Worm (Caenorhabditis elegans) whole organism, L2 larva: ENCODE data around the gene F10G7.5.

Experiments
- C34F6.9 ChIP-seq: fragments of 150-350 bp; optimal IDR thresholded peaks from 2 replicates; lab custom pipeline; 2014; ENCODE audit warnings: missing biosample characterization, missing genetic modification characterization
- F13H6.1 ChIP-seq: sonication (generic microtip); optimal IDR thresholded peaks from 2 replicates; lab custom pipeline; 2016; ENCODE audit warnings: missing genetic modification characterization, missing compliant biosample characterization
- ZK546.5 ChIP-seq: sonication (generic microtip); optimal IDR thresholded peaks from 2 replicates; lab custom pipeline; 2017; ENCODE audit warnings: missing biosample characterization, missing genetic modification characterization
- alr-1 ChIP-seq: fragments of 150-350 bp; optimal IDR thresholded peaks from 2 replicates; lab custom pipeline; 2014; ENCODE audit warnings: missing biosample characterization, missing genetic modification characterization
- ama-1 ChIP-seq: fragments of 150-350 bp; optimal IDR thresholded peaks from 2 replicates; lab custom pipeline; 2018; ENCODE audit warnings: inconsistent platforms
- blmp-1 ChIP-seq: sonication (generic microtip); optimal IDR thresholded peaks from 2 replicates; lab custom pipeline; 2017; ENCODE audit warnings: missing genetic modification characterization, mild to moderate bottlenecking, missing compliant biosample characterization, antibody characterized with exemption, moderate library complexity; ENCODE audit not compliant: insufficient read depth
- ceh-16 ChIP-seq: fragments of 150-350 bp; optimal IDR thresholded peaks from 2 replicates; lab custom pipeline; 2014; ENCODE audit warnings: missing biosample characterization, missing genetic modification characterization
- ceh-82 ChIP-seq: fragments of 150-350 bp; optimal IDR thresholded peaks from 2 replicates; lab custom pipeline; 2014; ENCODE audit warnings: missing biosample characterization, missing genetic modification characterization
- crh-2 ChIP-seq: sonication (generic microtip); optimal IDR thresholded peaks from 2 replicates; lab custom pipeline; 2017; ENCODE audit warnings: missing biosample characterization, missing genetic modification characterization
- dmd-4 ChIP-seq: sonication (generic microtip); optimal IDR thresholded peaks from 2 replicates; lab custom pipeline; 2017; ENCODE audit warnings: missing biosample characterization, missing genetic modification characterization
- egl-27 ChIP-seq: sonication (generic microtip); optimal IDR thresholded peaks from 3 replicates; lab custom pipeline; 2017; ENCODE audit warnings: missing biosample characterization, missing genetic modification reagents, missing genetic modification characterization
- elt-1 ChIP-seq: fragments of 150-350 bp; optimal IDR thresholded peaks from 2 replicates; lab custom pipeline; 2014; ENCODE audit warnings: missing biosample characterization, missing genetic modification characterization
- elt-3 ChIP-seq: sonication (generic microtip); optimal IDR thresholded peaks from 2 replicates; lab custom pipeline; 2017; ENCODE audit warnings: missing biosample characterization, missing genetic modification characterization
- fos-1 ChIP-seq: fragments of 150-350 bp; optimal IDR thresholded peaks from 2 replicates; lab custom pipeline; 2014; ENCODE audit warnings: missing biosample characterization, missing genetic modification characterization
- gmeb-1 ChIP-seq: fragments of 150-350 bp; optimal IDR thresholded peaks from 2 replicates; lab custom pipeline; 2014; ENCODE audit warnings: missing biosample characterization, missing genetic modification characterization
- lin-11 ChIP-seq: fragments of 150-350 bp; sonication (generic microtip); optimal IDR thresholded peaks from 2 replicates; lab custom pipeline; 2014; ENCODE audit warnings: missing biosample characterization, missing genetic modification characterization, inconsistent platforms, mixed read lengths
- lin-13 ChIP-seq: fragments of 150-350 bp; optimal IDR thresholded peaks from 2 replicates; lab custom pipeline; 2014; ENCODE audit warnings: missing biosample characterization, missing genetic modification reagents, missing genetic modification characterization
- lin-39 ChIP-seq: fragments of 150-350 bp; optimal IDR thresholded peaks from 2 replicates; lab custom pipeline; 2014; ENCODE audit warnings: missing biosample characterization, missing genetic modification reagents, missing genetic modification characterization
- lsy-2 ChIP-seq, 2 experiments: fragments of 150-350 bp in 1 of 2; sonication (generic microtip) in 1 of 2; optimal IDR thresholded peaks; 2 replicates each; lab custom pipeline; 2014 to 2017; ENCODE audit warnings: missing biosample characterization in 2 of 2, missing genetic modification characterization in 2 of 2
- mab-5 ChIP-seq: fragments of 150-350 bp; optimal IDR thresholded peaks from 2 replicates; lab custom pipeline; 2014; ENCODE audit warnings: missing biosample characterization, missing genetic modification characterization
- mbf-1 ChIP-seq: sonication (generic microtip); optimal IDR thresholded peaks from 2 replicates; lab custom pipeline; 2017; ENCODE audit warnings: missing biosample characterization, missing genetic modification characterization
- mdl-1 ChIP-seq, 2 experiments: fragments of 150-350 bp in 1 of 2; sonication (generic microtip) in 1 of 2; optimal IDR thresholded peaks; 2 replicates each; lab custom pipeline; 2017; ENCODE audit warnings: missing biosample characterization in 2 of 2, missing genetic modification characterization in 2 of 2
- nhr-10 ChIP-seq: sonication (generic microtip); optimal IDR thresholded peaks from 2 replicates; lab custom pipeline; 2017; ENCODE audit warnings: missing biosample characterization, missing genetic modification characterization
- nhr-12 ChIP-seq: fragments of 150-350 bp; optimal IDR thresholded peaks from 2 replicates; lab custom pipeline; 2014; ENCODE audit warnings: missing biosample characterization, missing genetic modification characterization
- nhr-129 ChIP-seq: fragments of 150-350 bp; optimal IDR thresholded peaks from 2 replicates; lab custom pipeline; 2014; ENCODE audit warnings: missing biosample characterization, missing genetic modification characterization
- nhr-21 ChIP-seq: fragments of 150-350 bp; optimal IDR thresholded peaks from 2 replicates; lab custom pipeline; 2014; ENCODE audit warnings: missing biosample characterization, missing genetic modification characterization
- nhr-23 ChIP-seq: fragments of 150-350 bp; optimal IDR thresholded peaks from 2 replicates; lab custom pipeline; 2014; ENCODE audit warnings: missing biosample characterization, missing genetic modification reagents, missing genetic modification characterization
- nhr-237 ChIP-seq: fragments of 150-350 bp; optimal IDR thresholded peaks from 2 replicates; lab custom pipeline; 2014; ENCODE audit warnings: missing biosample characterization, missing genetic modification characterization
- nhr-25 ChIP-seq: fragments of 150-350 bp; sonication (generic microtip); optimal IDR thresholded peaks from 3 replicates; lab custom pipeline; 2014; ENCODE audit warnings: missing biosample characterization, missing genetic modification characterization
- nhr-6 ChIP-seq: fragments of 150-350 bp; optimal IDR thresholded peaks from 2 replicates; lab custom pipeline; 2014; ENCODE audit warnings: missing biosample characterization, missing genetic modification characterization
- nhr-77 ChIP-seq: fragments of 150-350 bp; optimal IDR thresholded peaks from 2 replicates; lab custom pipeline; 2014; ENCODE audit warnings: missing biosample characterization, missing genetic modification characterization
- peb-1 ChIP-seq: fragments of 150-350 bp; optimal IDR thresholded peaks from 2 replicates; lab custom pipeline; 2014; ENCODE audit warnings: missing biosample characterization, missing genetic modification characterization
- sem-4 ChIP-seq: fragments of 150-350 bp; optimal IDR thresholded peaks from 2 replicates; lab custom pipeline; 2014; ENCODE audit warnings: missing biosample characterization, missing genetic modification reagents, missing genetic modification characterization
- skn-1 ChIP-seq: sonication (generic microtip); optimal IDR thresholded peaks from 2 replicates; lab custom pipeline; 2017; ENCODE audit warnings: missing biosample characterization, missing genetic modification characterization
- sma-3 ChIP-seq: sonication (generic microtip); optimal IDR thresholded peaks from 2 replicates; lab custom pipeline; 2016; ENCODE audit warnings: missing genetic modification reagents, missing genetic modification characterization, missing compliant biosample characterization
- sma-9 ChIP-seq, 2 experiments: fragments of 150-350 bp in 1 of 2; sonication (generic microtip) in 1 of 2; optimal IDR thresholded peaks; 2 replicates each; lab custom pipeline; 2014 to 2016; ENCODE audit warnings: missing genetic modification characterization in 2 of 2, mild to moderate bottlenecking in 1 of 2, missing biosample characterization in 1 of 2, missing compliant biosample characterization in 1 of 2, missing genetic modification reagents in 1 of 2, moderate library complexity in 1 of 2
- snpc-4 ChIP-seq: fragments of 150-350 bp; optimal IDR thresholded peaks from 2 replicates; lab custom pipeline; 2014; ENCODE audit warnings: missing biosample characterization, missing genetic modification characterization
- unc-39 ChIP-seq: fragments of 150-350 bp; optimal IDR thresholded peaks from 2 replicates; lab custom pipeline; 2014; ENCODE audit warnings: missing biosample characterization, missing genetic modification characterization
- unc-55 ChIP-seq: fragments of 150-350 bp; sonication (generic microtip); optimal IDR thresholded peaks from 3 replicates; lab custom pipeline; 2014; ENCODE audit warnings: missing biosample characterization, missing genetic modification reagents, missing genetic modification characterization
- unc-62 ChIP-seq: fragments of 150-350 bp; optimal IDR thresholded peaks from 2 replicates; lab custom pipeline; 2014; ENCODE audit warnings: missing biosample characterization, missing genetic modification reagents, missing genetic modification characterization
- ztf-1 ChIP-seq: fragments of 200-800 bp; sonication (Bioruptor generic); conservative IDR thresholded peaks from 2 replicates; pipeline ENCODE4 v1.3.6; 2022; ENCODE audit warnings: missing genetic modification characterization, missing compliant biosample characterization
- ztf-11 ChIP-seq: sonication (generic microtip); optimal IDR thresholded peaks from 2 replicates; lab custom pipeline; 2017; ENCODE audit warnings: missing biosample characterization, missing genetic modification characterization

F10G7.5 gene

DNA sequence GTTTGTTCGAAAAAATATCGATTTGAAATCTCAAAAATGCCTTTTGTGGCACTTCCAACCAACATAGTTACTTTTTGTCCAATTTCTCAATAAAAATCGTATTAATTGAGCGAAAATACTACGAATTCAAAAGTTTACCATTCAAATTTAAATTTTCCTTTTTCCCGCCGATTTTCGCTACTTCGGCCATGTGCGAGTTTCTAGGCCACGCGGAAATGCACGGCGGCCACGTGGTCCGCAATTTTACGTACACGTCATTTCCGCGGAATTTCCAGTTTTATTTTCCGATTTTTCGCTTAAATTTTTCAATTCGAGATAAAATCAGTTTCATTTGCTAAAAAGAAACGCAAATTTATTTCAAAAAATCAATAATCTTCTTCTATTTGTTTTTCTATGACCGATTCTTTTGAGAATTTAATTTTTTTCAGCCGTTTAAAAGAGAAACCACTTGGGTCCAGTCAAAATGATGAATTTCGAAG, 46.8 kb downstream of the F10G7.5 start, which contains the start of gene eas-1:
eas-1 (plus strand) TSS at position 429 of the 479 bp plus-strand sequence.
- TF ChIP-seq F13H6.1 (tag; lab: Kevin White, UChicago), result peak; percentile 65
- TF ChIP-seq C34F6.9 (tag; lab: Kevin White, UChicago), result peak; percentile 86
- TF ChIP-seq nhr-25 (tag; lab: Kevin White, UChicago), result peak; percentile 75
- peak; percentile 87 for TF ChIP-seq sma-9 (GFP tag; optimal IDR thresholded peaks at IDR 0.05; lab: Kevin White, UChicago)
- TF ChIP-seq sma-9 (tag; optimal IDR thresholded peaks at IDR 0.05; lab: Kevin White, UChicago), result no peak
- peak; percentile 39 for TF ChIP-seq sem-4 (tag; lab: Kevin White, UChicago)
- TF ChIP-seq nhr-237 (tag; lab: Kevin White, UChicago), result no peak
- TF ChIP-seq mbf-1 (tag; lab: Kevin White, UChicago), result no peak
- TF ChIP-seq nhr-21 (tag; lab: Kevin White, UChicago), result peak; percentile 60
- peak; percentile 73 to 88 for TF ChIP-seq mdl-1 (tag; optimal IDR thresholded peaks at IDR 0.05; lab: Kevin White, UChicago)
- TF ChIP-seq fos-1 (tag; lab: Kevin White, UChicago), result peak; percentile 40
- no peak for TF ChIP-seq unc-62 (GFP tag; lab: Kevin White, UChicago)
- TF ChIP-seq sma-3, result peak; percentile 75
- TF ChIP-seq snpc-4, result peak; percentile 28
- TF ChIP-seq unc-55 (GFP tag; lab: Kevin White, UChicago), result peak; percentile 84
- peak; percentile 28 for TF ChIP-seq nhr-129 (tag; lab: Kevin White, UChicago)
- TF ChIP-seq lin-13 (GFP tag; lab: Kevin White, UChicago), result peak; percentile 58
- peak; percentile 41 for TF ChIP-seq lin-11 (tag; lab: Kevin White, UChicago)
- peak; percentile 95 for TF ChIP-seq crh-2
- TF ChIP-seq lsy-2 (tag; optimal IDR thresholded peaks at IDR 0.05; lab: Kevin White, UChicago), result peak; percentile 74 to 90
- no peak for TF ChIP-seq ztf-11 (tag; lab: Kevin White, UChicago)
- peak; percentile 35 for TF ChIP-seq mab-5 (tag; lab: Kevin White, UChicago)
- no peak for TF ChIP-seq nhr-10 (tag; lab: Kevin White, UChicago)
- peak; percentile 95 for TF ChIP-seq gmeb-1 (tag; lab: Kevin White, UChicago)
- peak; percentile 14 for TF ChIP-seq blmp-1 (tag; lab: Kevin White, UChicago)
- TF ChIP-seq skn-1 (tag; lab: Kevin White, UChicago), result peak; percentile 32
- TF ChIP-seq ZK546.5 (tag; lab: Kevin White, UChicago), result peak; percentile 27
- no peak for TF ChIP-seq egl-27 (tag; lab: Kevin White, UChicago)

DNA sequence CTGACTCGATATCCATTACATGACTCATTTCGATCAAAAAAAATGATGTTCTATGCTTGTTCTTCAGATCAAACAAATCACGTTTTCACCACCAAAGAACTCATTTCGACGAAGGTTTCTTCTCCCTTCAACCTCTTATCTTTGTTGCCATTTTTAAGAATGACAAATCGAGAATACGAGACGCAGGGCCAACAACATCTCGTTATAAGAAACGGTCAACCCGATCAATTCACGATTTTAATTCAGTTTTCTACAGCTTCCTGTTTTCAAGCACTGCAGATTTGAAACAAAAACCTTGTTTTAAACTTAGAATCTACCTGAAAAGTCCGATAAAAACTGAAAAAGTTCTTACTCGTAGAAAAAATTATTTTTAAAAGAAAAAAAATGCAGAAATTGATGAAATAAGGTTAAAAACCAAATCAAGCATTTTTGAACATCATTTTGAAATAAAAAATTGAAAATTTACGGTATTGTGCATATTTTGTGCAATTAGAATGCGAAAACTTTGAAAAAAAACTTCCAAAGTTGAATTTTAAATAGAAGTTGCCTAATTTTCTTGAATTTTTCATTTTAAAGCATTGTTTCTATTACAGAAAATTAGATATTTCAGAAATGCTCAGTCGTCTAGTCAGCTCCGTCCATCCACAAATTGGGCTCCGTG, 48.4 kb downstream of the F10G7.5 start, which contains the start of gene acs-11:
acs-11 (plus strand) TSS at position 611 of the 661 bp plus-strand sequence.
- no peak for TF ChIP-seq sma-9 (GFP tag; optimal IDR thresholded peaks at IDR 0.05; lab: Kevin White, UChicago)
- no peak for TF ChIP-seq sma-9 (tag; optimal IDR thresholded peaks at IDR 0.05; lab: Kevin White, UChicago)
- peak; percentile 19 for TF ChIP-seq crh-2
- peak; percentile 28 for TF ChIP-seq nhr-21 (tag; lab: Kevin White, UChicago)
- TF ChIP-seq blmp-1 (tag; lab: Kevin White, UChicago), result no peak
- TF ChIP-seq fos-1 (tag; lab: Kevin White, UChicago), result peak; percentile 69
- TF ChIP-seq nhr-6 (tag; lab: Kevin White, UChicago), result peak; percentile 0
- TF ChIP-seq sma-3, result peak; percentile 11
- TF ChIP-seq gmeb-1 (tag; lab: Kevin White, UChicago), result peak; percentile 4

- no peak for TF ChIP-seq ceh-82 (tag; lab: Kevin White, UChicago)
- no peak for TF ChIP-seq ceh-16 (tag; lab: Kevin White, UChicago)
- no peak for TF ChIP-seq nhr-10 (tag; lab: Kevin White, UChicago)
- no peak for TF ChIP-seq ztf-11 (tag; lab: Kevin White, UChicago)
- no peak for TF ChIP-seq ZK546.5 (tag; lab: Kevin White, UChicago)
- TF ChIP-seq ztf-1, result no peak
- peak; percentile 44 for TF ChIP-seq crh-2
- TF ChIP-seq sma-9 (GFP tag; optimal IDR thresholded peaks at IDR 0.05; lab: Kevin White, UChicago), result peak; percentile 96
- TF ChIP-seq sma-9 (tag; optimal IDR thresholded peaks at IDR 0.05; lab: Kevin White, UChicago), result peak; percentile 3
- no peak for TF ChIP-seq nhr-12
- peak in 1 of 2 experiments; percentile 37 for TF ChIP-seq lsy-2 (tag; optimal IDR thresholded peaks at IDR 0.05; lab: Kevin White, UChicago)
- TF ChIP-seq ama-1 (lab: Kevin White, UChicago), result no peak
- no peak for TF ChIP-seq unc-55 (GFP tag; lab: Kevin White, UChicago)
- peak; percentile 88 for TF ChIP-seq blmp-1 (tag; lab: Kevin White, UChicago)
- peak; percentile 85 for TF ChIP-seq sma-3
- TF ChIP-seq mdl-1 (tag; optimal IDR thresholded peaks at IDR 0.05; lab: Kevin White, UChicago), result peak in 1 of 2 experiments; percentile 2
- TF ChIP-seq egl-27 (tag; lab: Kevin White, UChicago), result peak; percentile 78
- TF ChIP-seq nhr-77, result no peak
- no peak for TF ChIP-seq alr-1 (tag; lab: Kevin White, UChicago)
- no peak for TF ChIP-seq unc-62 (GFP tag; lab: Kevin White, UChicago)
- no peak for TF ChIP-seq unc-39
- TF ChIP-seq nhr-23 (tag; lab: Kevin White, UChicago), result no peak
- no peak for TF ChIP-seq lin-39
- no peak for TF ChIP-seq nhr-6 (tag; lab: Kevin White, UChicago)
- TF ChIP-seq nhr-21 (tag; lab: Kevin White, UChicago), result peak; percentile 90
- TF ChIP-seq snpc-4, result no peak
- no peak for TF ChIP-seq sem-4 (tag; lab: Kevin White, UChicago)
- no peak for TF ChIP-seq dmd-4 (tag; lab: Kevin White, UChicago)
- TF ChIP-seq elt-1 (tag; lab: Kevin White, UChicago), result no peak
- no peak for TF ChIP-seq F13H6.1 (tag; lab: Kevin White, UChicago)
- peak; percentile 13 for TF ChIP-seq nhr-129 (tag; lab: Kevin White, UChicago)
- TF ChIP-seq elt-3 (tag; lab: Kevin White, UChicago), result no peak
- TF ChIP-seq C34F6.9 (tag; lab: Kevin White, UChicago), result no peak
- no peak for TF ChIP-seq skn-1 (tag; lab: Kevin White, UChicago)
- TF ChIP-seq peb-1 (tag; lab: Kevin White, UChicago), result no peak
- peak; percentile 39 for TF ChIP-seq fos-1 (tag; lab: Kevin White, UChicago)
These were observed 52.1 kb downstream of the F10G7.5 start for ce11 chrII:4745281-4745680.
